Fruit fly (Drosophila melanogaster) whole organism, embryonic: Measurements from ENCODE around the gene Rcd2.
A peak's percentile ranks its signal among the peaks of the same experiment; 100 is the strongest.

Experiments
- ATbp ChIP-seq: fragments of 200-800 bp; sonication (Bioruptor generic); optimal IDR thresholded peaks from 2 replicates; lab custom pipeline; 2017; ENCODE audit warnings: missing biosample characterization, mild to moderate bottlenecking, missing genetic modification characterization, missing genetic modification reagents
- Atf6 ChIP-seq: fragments of 200-800 bp; sonication (Bioruptor generic); IDR thresholded peaks from 2 replicates; pipeline ENCODE4 v1.3.6; 2022; ENCODE audit warnings: missing biosample characterization, missing genetic modification characterization
- CG10654 ChIP-seq: fragments of 200-800 bp; sonication (Bioruptor generic); optimal IDR thresholded peaks from 2 replicates; lab custom pipeline; 2016; ENCODE audit warnings: missing biosample characterization, missing genetic modification characterization
- CG12071 ChIP-seq: fragments of 200-800 bp; sonication (Bioruptor generic); optimal IDR thresholded peaks from 3 replicates; lab custom pipeline; 2018; ENCODE audit warnings: missing biosample characterization, mild to moderate bottlenecking, missing genetic modification characterization
- CG14860 ChIP-seq: fragments of 200-800 bp; sonication (Bioruptor generic); IDR thresholded peaks from 3 replicates; pipeline ENCODE4 v1.3.6; 2022; ENCODE audit warnings: missing biosample characterization, missing genetic modification characterization; ENCODE audit not compliant: partially characterized antibody
- CG15514 ChIP-seq: fragments of 200-800 bp; sonication (Bioruptor generic); optimal IDR thresholded peaks from 3 replicates; lab custom pipeline; 2017; ENCODE audit warnings: missing biosample characterization, missing genetic modification characterization, mild to moderate bottlenecking, moderate library complexity, missing genetic modification reagents
- CG1602 ChIP-seq: fragments of 200-800 bp; sonication (Bioruptor generic); optimal IDR thresholded peaks from 3 replicates; lab custom pipeline; 2016; ENCODE audit warnings: missing biosample characterization, missing genetic modification characterization
- CG16779 ChIP-seq: fragments of 200-800 bp; sonication (Bioruptor generic); IDR thresholded peaks from 2 replicates; pipeline ENCODE4 v1.3.6; 2022; ENCODE audit warnings: missing biosample characterization, missing genetic modification characterization
- CG1792 ChIP-seq: fragments of 200-800 bp; sonication (Bioruptor generic); optimal IDR thresholded peaks from 2 replicates; lab custom pipeline; 2016; ENCODE audit warnings: missing biosample characterization, missing genetic modification characterization
- CG18011 ChIP-seq: fragments of 200-800 bp; sonication (Bioruptor generic); optimal IDR thresholded peaks from 2 replicates; lab custom pipeline; 2017; ENCODE audit warnings: missing biosample characterization, missing genetic modification characterization, mild to moderate bottlenecking, moderate library complexity, missing genotype
- CG18476 ChIP-seq: fragments of 200-800 bp; sonication (Bioruptor generic); optimal IDR thresholded peaks from 2 replicates; lab custom pipeline; 2016; ENCODE audit warnings: missing biosample characterization, mild to moderate bottlenecking, missing genetic modification characterization
- CG32772 ChIP-seq: fragments of 200-800 bp; sonication (Bioruptor generic); IDR thresholded peaks from 2 replicates; pipeline ENCODE4 v1.3.6; 2022; ENCODE audit warnings: missing biosample characterization, missing genetic modification characterization
- CG3407 ChIP-seq: fragments of 200-800 bp; sonication (Bioruptor generic); optimal IDR thresholded peaks from 2 replicates; lab custom pipeline; 2018; ENCODE audit warnings: missing biosample characterization, mild to moderate bottlenecking, missing genetic modification characterization
- CG42726 ChIP-seq: fragments of 200-800 bp; sonication (Bioruptor generic); IDR thresholded peaks from 2 replicates; pipeline ENCODE4 v1.3.6; 2022; ENCODE audit warnings: missing biosample characterization, missing genetic modification characterization; ENCODE audit not compliant: partially characterized antibody
- CG4424 ChIP-seq: fragments of 200-800 bp; sonication (Bioruptor generic); optimal IDR thresholded peaks from 3 replicates; lab custom pipeline; 2016; ENCODE audit warnings: missing biosample characterization, missing genetic modification characterization
- CG5953 ChIP-seq: fragments of 200-800 bp; sonication (Bioruptor generic); IDR thresholded peaks from 2 replicates; pipeline ENCODE4 v1.3.6; 2022; ENCODE audit warnings: missing biosample characterization, missing genetic modification characterization
- CG6272 ChIP-seq: fragments of 200-800 bp; sonication (Bioruptor generic); IDR thresholded peaks from 2 replicates; pipeline ENCODE4 v1.3.6; 2022; ENCODE audit warnings: missing biosample characterization, missing genetic modification characterization
- CG8281 ChIP-seq: fragments of 200-800 bp; sonication (Bioruptor generic); optimal IDR thresholded peaks from 2 replicates; lab custom pipeline; 2018; ENCODE audit warnings: missing biosample characterization, mild to moderate bottlenecking, missing genetic modification characterization, moderate library complexity
- CG8478 ChIP-seq: fragments of >200 bp; optimal IDR thresholded peaks from 2 replicates; lab custom pipeline; 2018
- CHES-1-like ChIP-seq: fragments of 200-800 bp; sonication (Bioruptor generic); optimal IDR thresholded peaks from 2 replicates; lab custom pipeline; 2016; ENCODE audit warnings: missing biosample characterization, missing genetic modification characterization
- HLH3B ChIP-seq: fragments of 200-800 bp; sonication (Bioruptor generic); IDR thresholded peaks from 2 replicates; pipeline ENCODE4 v1.3.6; 2022; ENCODE audit warnings: missing biosample characterization, missing genetic modification characterization
- Mes4 ChIP-seq: fragments of 200-800 bp; sonication (Bioruptor generic); optimal IDR thresholded peaks from 2 replicates; lab custom pipeline; 2016; ENCODE audit warnings: missing biosample characterization, missing genetic modification characterization
- NK7.1 ChIP-seq: fragments of 200-800 bp; sonication (Bioruptor generic); optimal IDR thresholded peaks from 3 replicates; lab custom pipeline; 2016; ENCODE audit warnings: missing biosample characterization, missing genetic modification characterization
- Rfx ChIP-seq: fragments of 200-800 bp; sonication (Bioruptor generic); IDR thresholded peaks from 2 replicates; pipeline ENCODE4 v1.3.6; 2022; ENCODE audit warnings: missing biosample characterization, missing genetic modification characterization
- Spps ChIP-seq: fragments of 200-800 bp; sonication (Bioruptor generic); optimal IDR thresholded peaks from 2 replicates; lab custom pipeline; 2018; ENCODE audit warnings: missing biosample characterization, mild to moderate bottlenecking, missing genetic modification characterization
- az2 ChIP-seq: fragments of 200-800 bp; sonication (Bioruptor generic); optimal IDR thresholded peaks from 3 replicates; lab custom pipeline; 2016; ENCODE audit warnings: missing biosample characterization, missing genetic modification characterization
- cad ChIP-seq: fragments of >200 bp; optimal IDR thresholded peaks from 2 replicates; lab custom pipeline; 2017; ENCODE audit warnings: missing biosample characterization, missing genetic modification characterization
- disco-r ChIP-seq: fragments of 200-800 bp; sonication (Bioruptor generic); optimal IDR thresholded peaks from 2 replicates; lab custom pipeline; 2016; ENCODE audit warnings: missing biosample characterization, missing genetic modification characterization
- gce ChIP-seq: fragments of 200-800 bp; sonication (Bioruptor generic); IDR thresholded peaks from 3 replicates; pipeline ENCODE4 v1.3.6; 2022; ENCODE audit warnings: missing biosample characterization, missing genetic modification characterization
- grn ChIP-seq: fragments of 200-800 bp; sonication (Bioruptor generic); optimal IDR thresholded peaks from 3 replicates; lab custom pipeline; 2017; ENCODE audit warnings: missing biosample characterization, missing genetic modification characterization
- gro ChIP-seq: fragments of 200-800 bp; sonication (Bioruptor generic); optimal IDR thresholded peaks from 2 replicates; lab custom pipeline; 2016; ENCODE audit warnings: missing biosample characterization, missing genetic modification characterization
- hb ChIP-seq: fragments of 200-800 bp; sonication (Bioruptor generic); IDR thresholded peaks from 3 replicates; pipeline ENCODE4 v1.3.6; 2022; ENCODE audit warnings: missing biosample characterization, missing genetic modification characterization; ENCODE audit not compliant: partially characterized antibody
- kay ChIP-seq: fragments of 200-800 bp; sonication (Bioruptor generic); optimal IDR thresholded peaks from 2 replicates; lab custom pipeline; 2016; ENCODE audit warnings: missing biosample characterization, missing genetic modification characterization
- lab ChIP-seq: fragments of 200-800 bp; sonication (Bioruptor generic); optimal IDR thresholded peaks from 3 replicates; lab custom pipeline; 2017; ENCODE audit warnings: missing biosample characterization, missing genetic modification characterization, mild to moderate bottlenecking, moderate library complexity, missing genetic modification reagents
- nom ChIP-seq: fragments of 200-800 bp; sonication (Bioruptor generic); optimal IDR thresholded peaks from 2 replicates; lab custom pipeline; 2017; ENCODE audit warnings: missing biosample characterization, missing genetic modification characterization, mild to moderate bottlenecking, moderate library complexity, missing genetic modification reagents
- peb ChIP-seq: fragments of 200-800 bp; sonication (Bioruptor generic); IDR thresholded peaks from 2 replicates; pipeline ENCODE4 v1.3.6; 2022; ENCODE audit warnings: missing biosample characterization, missing genetic modification characterization
- pros ChIP-seq: fragments of 200-800 bp; sonication (Bioruptor generic); optimal IDR thresholded peaks from 3 replicates; lab custom pipeline; 2019; ENCODE audit warnings: missing biosample characterization, mild to moderate bottlenecking, missing genetic modification characterization, moderate library complexity
- ranshi ChIP-seq: fragments of 200-800 bp; sonication (Bioruptor generic); IDR thresholded peaks from 2 replicates; pipeline ENCODE4 v1.3.6; 2022; ENCODE audit warnings: missing biosample characterization, missing genetic modification characterization
- sc ChIP-seq, 3 experiments: fragments of >200 bp in 2 of 3; fragments of 200-800 bp in 1 of 3; sonication (Bioruptor generic) in 1 of 3; optimal IDR thresholded peaks; 2 replicates in 2 of 3; 3 replicates in 1 of 3; lab custom pipeline; 2017; ENCODE audit warnings: mild to moderate bottlenecking in 1 of 3, missing biosample characterization in 1 of 3, missing genetic modification characterization in 1 of 3, missing genetic modification reagents in 1 of 3
- sd ChIP-seq: fragments of 200-800 bp; sonication (Bioruptor generic); optimal IDR thresholded peaks from 3 replicates; lab custom pipeline; 2018; ENCODE audit warnings: missing biosample characterization, mild to moderate bottlenecking, missing genetic modification characterization, moderate library complexity
- sna ChIP-seq: fragments of 200-800 bp; sonication (Bioruptor generic); IDR thresholded peaks from 2 replicates; pipeline ENCODE4 v1.3.6; 2022; ENCODE audit warnings: missing biosample characterization, missing genetic modification characterization; ENCODE audit not compliant: partially characterized antibody
- so ChIP-seq: fragments of 200-800 bp; sonication (Bioruptor generic); IDR thresholded peaks from 3 replicates; pipeline ENCODE4 v1.3.6; 2022; ENCODE audit warnings: missing biosample characterization, missing genetic modification characterization
- stwl ChIP-seq: fragments of 200-800 bp; sonication (Bioruptor generic); optimal IDR thresholded peaks from 3 replicates; lab custom pipeline; 2018; ENCODE audit warnings: missing biosample characterization, mild to moderate bottlenecking, missing genetic modification characterization, moderate library complexity
- tup ChIP-seq: fragments of 200-800 bp; sonication (Bioruptor generic); optimal IDR thresholded peaks from 2 replicates; lab custom pipeline; 2016; ENCODE audit warnings: missing biosample characterization, mild to moderate bottlenecking, missing genetic modification characterization, moderate library complexity
- yki ChIP-seq: fragments of >200 bp; optimal IDR thresholded peaks from 3 replicates; lab custom pipeline; 2018
- zfh1 ChIP-seq: fragments of 200-800 bp; sonication (Bioruptor generic); IDR thresholded peaks from 3 replicates; pipeline ENCODE4 v1.3.6; 2022; ENCODE audit warnings: missing biosample characterization, missing genetic modification characterization

Rcd2 gene

dm6 chr3L:20540182-20540974 lies at the start of gene Rcd2 (continued):
- TF ChIP-seq Spps (tag; lab: Kevin White, UChicago) = peak; percentile 21
- TF ChIP-seq CG8478 (lab: Kevin White, UChicago) = no peak
- peak; percentile 61 for TF ChIP-seq CG8281 (tag; lab: Kevin White, UChicago)
- peak; percentile 44 for TF ChIP-seq nom
- TF ChIP-seq CG6272 = peak; percentile 43
- TF ChIP-seq CG14860 (GFP tag; lab: Robert Waterston, UW) = peak; percentile 88
- peak; percentile 91 for TF ChIP-seq sna (GFP tag; lab: Robert Waterston, UW)
- peak; percentile 85 for TF ChIP-seq Rfx (GFP tag; lab: Robert Waterston, UW)
- TF ChIP-seq yki (lab: Kevin White, UChicago) = no peak
- peak; percentile 37 for TF ChIP-seq CG3407 (GFP tag; lab: Kevin White, UChicago)
- peak; percentile 42 for TF ChIP-seq CG4424 (GFP tag; lab: Kevin White, UChicago)
- TF ChIP-seq Atf6 (GFP tag; lab: Robert Waterston, UW) = peak; percentile 86
- peak; percentile 63 for TF ChIP-seq NK7.1 (GFP tag; lab: Kevin White, UChicago)
- TF ChIP-seq CG1792 (GFP tag; lab: Kevin White, UChicago) = peak; percentile 39
- TF ChIP-seq gce (GFP tag; lab: Robert Waterston, UW) = no peak; the same call in 2 of the 3 replicates
- TF ChIP-seq az2 (GFP tag; lab: Kevin White, UChicago) = peak; percentile 38
- no peak for TF ChIP-seq grn
- TF ChIP-seq CG12071 (GFP tag; lab: Kevin White, UChicago) = peak; percentile 84
- peak; percentile 77 for TF ChIP-seq hb
- peak; percentile 26 for TF ChIP-seq ATbp
- TF ChIP-seq Mes4 (GFP tag; lab: Kevin White, UChicago) = no peak
- TF ChIP-seq gro (GFP tag; lab: Kevin White, UChicago) = peak; percentile 56
- TF ChIP-seq CHES-1-like (GFP tag; lab: Kevin White, UChicago) = peak; percentile 56
- TF ChIP-seq disco-r (GFP tag; lab: Kevin White, UChicago) = no peak
- no peak for TF ChIP-seq sc (optimal IDR thresholded peaks at IDR 0.05; lab: Kevin White, UChicago)
- no peak for TF ChIP-seq sc (GFP tag; optimal IDR thresholded peaks at IDR 0.05; lab: Kevin White, UChicago)
- TF ChIP-seq peb (GFP tag; lab: Robert Waterston, UW) = peak; percentile 17; the same call in 1 of the 2 replicates
- peak; percentile 82 for TF ChIP-seq so (GFP tag; lab: Robert Waterston, UW)
- TF ChIP-seq pros = peak; percentile 2
- peak; percentile 50 for TF ChIP-seq CG18011 (GFP tag; lab: Kevin White, UChicago)
- TF ChIP-seq CG1602 = peak; percentile 35
- peak; percentile 44 for TF ChIP-seq kay (GFP tag; lab: Kevin White, UChicago)
- TF ChIP-seq CG42726 (GFP tag; lab: Robert Waterston, UW) = peak; percentile 89; the same call in 1 of the 2 replicates
- TF ChIP-seq CG10654 = peak; percentile 61
- TF ChIP-seq tup (GFP tag; lab: Kevin White, UChicago) = no peak
- 0 out of 2 replicates have a peak, but pooled peaks have one; percentile 3 for TF ChIP-seq CG16779 (GFP tag; lab: Robert Waterston, UW)
- TF ChIP-seq lab = peak; percentile 94
- TF ChIP-seq zfh1 = peak; percentile 59; the same call in 1 of the 3 replicates
- TF ChIP-seq ranshi = peak; percentile 67
- TF ChIP-seq CG18476 (GFP tag; lab: Kevin White, UChicago) = peak; percentile 67
- TF ChIP-seq HLH3B (GFP tag; lab: Robert Waterston, UW) = peak; percentile 58; the same call in 1 of the 2 replicates
- TF ChIP-seq cad = no peak
- TF ChIP-seq CG15514 (GFP tag; lab: Kevin White, UChicago) = peak; percentile 79
- TF ChIP-seq CG5953 (GFP tag; lab: Robert Waterston, UW) = no peak
- peak; percentile 78 for TF ChIP-seq sd (tag; lab: Kevin White, UChicago)
- peak; percentile 83 for TF ChIP-seq stwl (tag; lab: Kevin White, UChicago)
- peak; percentile 41; the same call in 1 of the 2 replicates for TF ChIP-seq CG32772 (GFP tag; lab: Robert Waterston, UW)
